Fruit fly (Drosophila melanogaster): ENCODE data around the gene CG42590.

Gene CG42590

DNA sequence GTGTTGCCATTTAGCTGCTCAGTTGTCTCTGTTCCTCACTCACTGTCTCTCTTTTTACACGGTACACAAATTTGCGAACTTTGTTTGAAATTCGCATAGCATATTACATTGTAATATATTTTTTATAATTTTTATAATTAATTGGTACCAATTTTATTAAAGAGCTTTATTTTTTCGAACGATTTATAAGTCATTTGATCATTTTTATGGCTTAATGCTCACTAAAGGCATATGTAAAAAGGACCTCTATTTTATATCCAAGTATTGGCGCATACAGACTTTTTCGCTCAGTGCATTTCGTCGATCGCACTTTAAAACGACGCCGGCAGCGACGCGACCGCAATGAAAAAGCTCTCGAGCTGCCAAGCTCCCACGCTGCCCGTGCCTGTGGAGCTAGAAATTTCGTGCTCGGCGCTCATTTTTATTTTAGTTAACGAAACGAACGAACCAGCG is 27.1 kb upstream of the CG42590 start (continued):
- TF ChIP-seq sima (GFP tag; optimal IDR thresholded peaks at IDR 0.05) (no peak), lilli (GFP tag; optimal IDR thresholded peaks at IDR 0.05) (peak; percentile 96), hb (GFP tag; IDR thresholded peaks at IDR 0.05; ENCODE audit: partially characterized antibody) (no peak), grau (tag; optimal IDR thresholded peaks at IDR 0.05) (peak; percentile 97), CG13424 (tag; optimal IDR thresholded peaks at IDR 0.05) (peak; percentile 95), Ets97D (GFP tag; optimal IDR thresholded peaks at IDR 0.05) (peak; percentile 53), sug (tag; optimal IDR thresholded peaks at IDR 0.05) (peak; percentile 96), Mrtf (GFP tag; IDR thresholded peaks at IDR 0.05) (peak; percentile 93), CG6175 (GFP tag; IDR thresholded peaks at IDR 0.05) (peak; percentile 92), Nf-YB (GFP tag; optimal IDR thresholded peaks at IDR 0.05) (peak; percentile 84), GATAe (GFP tag; conservative IDR thresholded peaks at IDR 0.05) (peak; percentile 81), CG2875 (GFP tag; optimal IDR thresholded peaks at IDR 0.05) (peak; percentile 72), tgo (GFP tag; IDR thresholded peaks at IDR 0.05) (peak; percentile 95), tup (GFP tag; optimal IDR thresholded peaks at IDR 0.05) (peak; percentile 82), Elba2 (GFP tag; optimal IDR thresholded peaks at IDR 0.05) (no peak), CG17912 (GFP tag; optimal IDR thresholded peaks at IDR 0.05) (peak; percentile 67), z (GFP tag; IDR thresholded peaks at IDR 0.05) (0 out of 3 replicates have a peak, but pooled peaks have one; percentile 45), CG9215 (GFP tag; IDR thresholded peaks at IDR 0.05) (peak; percentile 96), CG3281 (GFP tag; optimal IDR thresholded peaks at IDR 0.05) (peak; percentile 97), schlank (tag; optimal IDR thresholded peaks at IDR 0.05) (peak; percentile 90), gt (GFP tag; IDR thresholded peaks at IDR 0.05) (0 out of 2 replicates have a peak, but pooled peaks have one; percentile 47), peb (GFP tag; IDR thresholded peaks at IDR 0.05) (peak; percentile 79), Ssrp (tag; optimal IDR thresholded peaks at IDR 0.05) (peak; percentile 88), sim (GFP tag; IDR thresholded peaks at IDR 0.05) (peak; percentile 39; the same call in 1 of the 2 replicates), lbe (GFP tag; optimal IDR thresholded peaks at IDR 0.05) (peak; percentile 53), Chrac-16 (GFP tag; optimal IDR thresholded peaks at IDR 0.05) (peak; percentile 93), ase (GFP tag; IDR thresholded peaks at IDR 0.05) (peak; percentile 88), grn (GFP tag; optimal IDR thresholded peaks at IDR 0.05) (peak; percentile 33), hbn (GFP tag; IDR thresholded peaks at IDR 0.05; ENCODE audit: partially characterized antibody) (no peak), CG32532 (GFP tag; IDR thresholded peaks at IDR 0.05) (peak; percentile 98), CG1647 (GFP tag; optimal IDR thresholded peaks at IDR 0.05) (peak; percentile 81), Hr3 (GFP tag; optimal IDR thresholded peaks at IDR 0.05) (peak; percentile 94), Lhr (GFP tag; optimal IDR thresholded peaks at IDR 0.05) (peak; percentile 37), jing (GFP tag; optimal IDR thresholded peaks at IDR 0.05) (peak; percentile 69), CG8765 (GFP tag; IDR thresholded peaks at IDR 0.05) (peak; percentile 61; the same call in 1 of the 2 replicates), Hr39 (optimal IDR thresholded peaks at IDR 0.05) (no peak), CG7357 (GFP tag; IDR thresholded peaks at IDR 0.05) (peak; percentile 90), CG1792 (GFP tag; optimal IDR thresholded peaks at IDR 0.05) (peak; percentile 74), Mad (GFP tag; optimal IDR thresholded peaks at IDR 0.05) (peak; percentile 82), org-1 (GFP tag; optimal IDR thresholded peaks at IDR 0.05) (peak; percentile 95), CG7928 (GFP tag; optimal IDR thresholded peaks at IDR 0.05) (peak; percentile 79), gfzf (GFP tag; optimal IDR thresholded peaks at IDR 0.05) (no peak), CG17385 (GFP tag; optimal IDR thresholded peaks at IDR 0.05) (peak; percentile 93), unpg (GFP tag; optimal IDR thresholded peaks at IDR 0.05) (peak; percentile 94), Xrp1 (GFP tag; IDR thresholded peaks at IDR 0.05) (peak; percentile 87), Dbx (GFP tag; IDR thresholded peaks at IDR 0.05) (peak; percentile 98), Scr (GFP tag; IDR thresholded peaks at IDR 0.05; ENCODE audit: partially characterized antibody) (no peak), Awh (GFP tag; IDR thresholded peaks at IDR 0.05) (peak; percentile 79), mam (GFP tag; optimal IDR thresholded peaks at IDR 0.05) (peak; percentile 89), CG12104 (GFP tag; optimal IDR thresholded peaks at IDR 0.05) (peak; percentile 95), Neu2 (GFP tag; optimal IDR thresholded peaks at IDR 0.05; ENCODE audit: borderline replicate concordance) (no peak)

Measured in whole organism, embryonic.